Worm (Caenorhabditis elegans) whole organism, midembryonic: Measurements from ENCODE around the gene pkhm-2.

Source experiments
- T22C8.4 ChIP-seq: fragments of 200-800 bp; sonication (Bioruptor generic); IDR thresholded peaks from 2 replicates; pipeline ENCODE4 v1.3.6; 2022; ENCODE audit warnings: missing genetic modification characterization, missing compliant biosample characterization
- cog-1 ChIP-seq: sonication (generic microtip); optimal IDR thresholded peaks from 2 replicates; lab custom pipeline; 2016; ENCODE audit warnings: missing genetic modification characterization, missing compliant biosample characterization
- flt-1 ChIP-seq: fragments of 200-800 bp; sonication (Bioruptor generic); IDR thresholded peaks from 2 replicates; pipeline ENCODE4 v1.3.6; 2022; ENCODE audit warnings: missing genetic modification characterization, missing compliant biosample characterization
- klf-2 ChIP-seq: fragments of 200-800 bp; sonication (Bioruptor generic); conservative IDR thresholded peaks from 2 replicates; pipeline ENCODE4 v1.3.6; 2022; ENCODE audit warnings: missing genetic modification reagents, missing genetic modification characterization, missing compliant biosample characterization
- med-1 ChIP-seq: sonication (generic microtip); optimal IDR thresholded peaks from 2 replicates; lab custom pipeline; 2017; ENCODE audit warnings: missing genetic modification characterization, mild to moderate bottlenecking, missing compliant biosample characterization, antibody characterized with exemption, missing genetic modification reagents; ENCODE audit not compliant: insufficient read depth
- ref-1 ChIP-seq: fragments of 200-800 bp; sonication (Bioruptor generic); conservative IDR thresholded peaks from 2 replicates; pipeline ENCODE4 v1.3.6; 2022; ENCODE audit warnings: missing genetic modification reagents, missing genetic modification characterization, missing compliant biosample characterization
- tab-1 ChIP-seq: fragments of 200-800 bp; sonication (Bioruptor generic); IDR thresholded peaks from 2 replicates; pipeline ENCODE4 v1.3.6; 2022; ENCODE audit warnings: missing genetic modification characterization, missing compliant biosample characterization
- ztf-23 ChIP-seq: fragments of 200-800 bp; sonication (Bioruptor generic); IDR thresholded peaks from 2 replicates; pipeline ENCODE4 v1.3.6; 2022; ENCODE audit warnings: missing genetic modification reagents, missing genetic modification characterization, missing compliant biosample characterization
- ztf-29 ChIP-seq: fragments of 200-800 bp; sonication (Bioruptor generic); IDR thresholded peaks from 2 replicates; pipeline ENCODE4 v1.3.6; 2022; ENCODE audit warnings: missing genetic modification reagents, missing genetic modification characterization, missing compliant biosample characterization

DNA sequence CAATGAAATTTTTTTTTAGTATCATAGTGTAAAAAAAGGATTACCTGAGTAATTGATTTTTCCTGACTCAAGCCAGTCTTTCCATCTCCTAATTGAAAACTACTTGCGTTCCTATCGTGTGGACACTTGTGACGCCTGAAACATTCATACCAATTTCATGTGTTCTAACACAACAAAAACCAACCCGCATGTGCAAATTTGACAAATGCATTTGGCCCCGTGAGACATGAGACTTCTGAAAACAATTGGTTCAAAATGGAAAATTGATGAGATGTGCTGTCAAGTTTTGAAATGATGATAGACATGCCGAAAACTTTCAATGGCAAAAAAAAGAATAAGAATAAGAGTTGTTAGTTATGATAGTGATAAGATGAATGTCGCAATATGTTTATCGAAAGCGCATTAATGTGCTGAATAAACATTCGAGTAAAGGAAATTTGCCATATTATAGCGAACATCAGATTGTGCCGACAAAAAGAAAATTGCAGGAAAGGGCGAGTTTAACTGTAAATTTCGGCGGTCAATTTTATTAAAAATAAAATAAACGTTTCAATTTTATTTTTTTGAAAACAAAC is 49.2 kb upstream of the pkhm-2 start, which contains the start of gene H03A11.2:
- no peak for TF ChIP-seq ztf-23 (GFP tag; lab: Robert Waterston, UW)
- TF ChIP-seq ref-1 (GFP tag; lab: Robert Waterston, UW) = no peak
- no peak for TF ChIP-seq flt-1 (GFP tag; lab: Robert Waterston, UW)
- no peak for TF ChIP-seq klf-2
- no peak for TF ChIP-seq cog-1 (tag; lab: Kevin White, UChicago)
- no peak for TF ChIP-seq ztf-29 (GFP tag; lab: Robert Waterston, UW)
- no peak for TF ChIP-seq T22C8.4 (GFP tag; lab: Robert Waterston, UW)
- no peak for TF ChIP-seq tab-1 (GFP tag; lab: Robert Waterston, UW)
- TF ChIP-seq med-1 (GFP tag; lab: Kevin White, UChicago) = no peak
